Worm (Caenorhabditis elegans) whole organism, L1 larva: Measurements from ENCODE around the gene drap-1.

Experiments
- aly-2 ChIP-seq: fragments of 150-350 bp; optimal IDR thresholded peaks from 2 replicates; lab custom pipeline; 2014; ENCODE audit warnings: missing biosample characterization, missing genetic modification characterization
- nhr-90 ChIP-seq: sonication (generic microtip); optimal IDR thresholded peaks from 2 replicates; lab custom pipeline; 2016; ENCODE audit warnings: mild to moderate bottlenecking, missing genetic modification characterization, missing compliant biosample characterization; ENCODE audit not compliant: poor library complexity
- pag-3 ChIP-seq: sonication (generic microtip); optimal IDR thresholded peaks from 2 replicates; lab custom pipeline; 2017; ENCODE audit warnings: missing genetic modification characterization, mild to moderate bottlenecking, missing compliant biosample characterization, antibody characterized with exemption, borderline replicate concordance; ENCODE audit not compliant: insufficient read depth
- rnt-1 ChIP-seq: sonication (generic microtip); optimal IDR thresholded peaks from 2 replicates; lab custom pipeline; 2016; ENCODE audit warnings: mild to moderate bottlenecking, missing genetic modification characterization, moderate library complexity, missing compliant biosample characterization

DNA sequence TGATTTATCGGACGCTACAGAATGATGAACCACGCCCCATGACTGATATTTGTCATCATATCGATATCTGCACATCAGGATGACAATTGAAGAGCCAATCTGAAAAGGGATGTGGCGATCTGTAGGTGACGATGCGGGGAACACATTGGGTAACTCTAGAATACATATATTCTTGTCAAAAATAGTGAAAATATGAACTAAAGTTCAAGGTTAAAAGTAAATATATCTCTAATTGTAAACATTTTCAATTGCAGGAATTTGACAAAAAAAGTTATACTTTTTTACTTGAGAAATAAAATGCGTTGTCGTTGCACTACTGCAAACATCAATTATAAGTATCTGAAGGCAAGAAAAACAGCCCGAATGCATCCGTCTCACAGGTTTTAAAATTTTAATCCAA lies 23.0 kb downstream of the drap-1 start, which contains the start of gene F58E6.6:
- TF ChIP-seq nhr-90 (tag; lab: Kevin White, UChicago) (no peak), rnt-1 (tag; lab: Kevin White, UChicago) (no peak), pag-3 (no peak), aly-2 (no peak)
